Fruit fly (Drosophila melanogaster) whole organism, prepupa: ENCODE measurements around the gene hep.

Experiments
- Blimp-1 ChIP-seq: fragments of 200-800 bp; sonication (Bioruptor generic); optimal IDR thresholded peaks from 3 replicates; lab custom pipeline; 2017; ENCODE audit warnings: missing biosample characterization, missing genetic modification characterization, mild to moderate bottlenecking, moderate library complexity, missing genetic modification reagents
- CG10631 ChIP-seq: fragments of 200-800 bp; sonication (Bioruptor generic); optimal IDR thresholded peaks from 2 replicates; lab custom pipeline; 2016; ENCODE audit warnings: missing biosample characterization, missing genetic modification characterization
- CG10669 ChIP-seq: fragments of 200-800 bp; sonication (Bioruptor generic); optimal IDR thresholded peaks from 3 replicates; lab custom pipeline; 2018; ENCODE audit warnings: missing biosample characterization, mild to moderate bottlenecking, missing genetic modification characterization, moderate library complexity
- CG11294 ChIP-seq: fragments of 200-800 bp; sonication (Bioruptor generic); IDR thresholded peaks from 2 replicates; pipeline ENCODE4 v1.3.6; 2022; ENCODE audit warnings: missing biosample characterization, missing genetic modification characterization
- CG11762 ChIP-seq: fragments of 200-800 bp; sonication (Bioruptor generic); optimal IDR thresholded peaks from 3 replicates; lab custom pipeline; 2016; ENCODE audit warnings: missing biosample characterization, missing genetic modification characterization; ENCODE audit not compliant: insufficient read depth
- CG11902 ChIP-seq: fragments of 200-800 bp; sonication (Bioruptor generic); optimal IDR thresholded peaks from 3 replicates; lab custom pipeline; 2016; ENCODE audit warnings: missing biosample characterization, missing genetic modification characterization
- CG15336 ChIP-seq: fragments of 200-800 bp; sonication (Bioruptor generic); IDR thresholded peaks from 2 replicates; pipeline ENCODE4 v1.3.6; 2022; ENCODE audit warnings: missing biosample characterization, missing genetic modification characterization
- CG1621 ChIP-seq: fragments of 200-800 bp; sonication (Bioruptor generic); optimal IDR thresholded peaks from 3 replicates; lab custom pipeline; 2018; ENCODE audit warnings: missing biosample characterization, mild to moderate bottlenecking, missing genetic modification characterization
- CG16779 ChIP-seq: fragments of 200-800 bp; sonication (Bioruptor generic); optimal IDR thresholded peaks from 3 replicates; lab custom pipeline; 2017; ENCODE audit warnings: missing biosample characterization, mild to moderate bottlenecking, missing genetic modification characterization
- CG3032 ChIP-seq: fragments of 200-800 bp; optimal IDR thresholded peaks from 2 replicates; lab custom pipeline; 2019; ENCODE audit warnings: missing biosample characterization, mild to moderate bottlenecking, missing genetic modification characterization, moderate library complexity
- CG31627 ChIP-seq: fragments of 200-800 bp; sonication (Bioruptor generic); optimal IDR thresholded peaks from 3 replicates; lab custom pipeline; 2016; ENCODE audit warnings: missing biosample characterization, missing genetic modification characterization
- CG32006 ChIP-seq: fragments of 200-800 bp; sonication (Bioruptor generic); optimal IDR thresholded peaks from 3 replicates; lab custom pipeline; 2017; ENCODE audit warnings: missing biosample characterization, mild to moderate bottlenecking, missing genetic modification characterization
- CG34406 ChIP-seq: fragments of 200-800 bp; sonication (Bioruptor generic); optimal IDR thresholded peaks from 3 replicates; lab custom pipeline; 2016; ENCODE audit warnings: missing biosample characterization, missing genetic modification characterization
- CG3919 ChIP-seq: fragments of 200-800 bp; sonication (Bioruptor generic); optimal IDR thresholded peaks from 3 replicates; lab custom pipeline; 2016; ENCODE audit warnings: missing biosample characterization, missing genetic modification characterization
- CG4318 ChIP-seq: fragments of 200-800 bp; sonication (Bioruptor generic); optimal IDR thresholded peaks from 3 replicates; lab custom pipeline; 2017; ENCODE audit warnings: missing biosample characterization, mild to moderate bottlenecking, missing genetic modification characterization
- CG6163 ChIP-seq: fragments of 200-800 bp; sonication (Bioruptor generic); IDR thresholded peaks from 3 replicates; pipeline ENCODE4 v1.3.6; 2022; ENCODE audit warnings: missing biosample characterization, missing genetic modification characterization
- CG6276 ChIP-seq: fragments of 200-800 bp; sonication (Bioruptor generic); optimal IDR thresholded peaks from 2 replicates; lab custom pipeline; 2017; ENCODE audit warnings: missing biosample characterization, mild to moderate bottlenecking, missing genetic modification characterization
- CG6854 ChIP-seq: fragments of 200-800 bp; sonication (Bioruptor generic); optimal IDR thresholded peaks from 2 replicates; lab custom pipeline; 2017; ENCODE audit warnings: missing biosample characterization, mild to moderate bottlenecking, missing genetic modification characterization
- CG8119 ChIP-seq: fragments of 200-800 bp; sonication (Bioruptor generic); IDR thresholded peaks from 3 replicates; pipeline ENCODE4 v1.3.6; 2022; ENCODE audit warnings: missing biosample characterization, missing genetic modification characterization
- CG8319 ChIP-seq: fragments of 200-800 bp; sonication (Bioruptor generic); optimal IDR thresholded peaks from 3 replicates; lab custom pipeline; 2016; ENCODE audit warnings: missing biosample characterization, missing genetic modification characterization
- CG8632 ChIP-seq: fragments of 200-800 bp; sonication (Bioruptor generic); optimal IDR thresholded peaks from 3 replicates; lab custom pipeline; 2016; ENCODE audit warnings: missing biosample characterization, missing genetic modification characterization
- Eip75B ChIP-seq: fragments of 200-800 bp; sonication (Bioruptor generic); optimal IDR thresholded peaks from 3 replicates; lab custom pipeline; 2016; ENCODE audit warnings: missing biosample characterization, missing genetic modification characterization
- Eip78C ChIP-seq: fragments of 200-800 bp; sonication (Bioruptor generic); peaks from one replicate; lab custom pipeline; 2016; ENCODE audit warnings: missing biosample characterization, missing genetic modification characterization
- Ets21C ChIP-seq: fragments of 200-800 bp; sonication (Bioruptor generic); optimal IDR thresholded peaks from 3 replicates; lab custom pipeline; 2016; ENCODE audit warnings: missing biosample characterization, missing genetic modification characterization
- Ets96B ChIP-seq: fragments of 200-800 bp; optimal IDR thresholded peaks from 2 replicates; lab custom pipeline; 2019; ENCODE audit warnings: missing biosample characterization, mild to moderate bottlenecking, missing genetic modification characterization, moderate library complexity
- Gug ChIP-seq: fragments of 200-800 bp; sonication (Bioruptor generic); IDR thresholded peaks from 2 replicates; pipeline ENCODE4 v1.3.6; 2022; ENCODE audit warnings: missing biosample characterization, missing genetic modification characterization
- Hr38 ChIP-seq: sonication (Bioruptor generic); optimal IDR thresholded peaks from 2 replicates; lab custom pipeline; 2016; ENCODE audit warnings: missing biosample characterization, missing genetic modification characterization
- Hr39 ChIP-seq: fragments of 200-800 bp; sonication (Bioruptor generic); optimal IDR thresholded peaks from 2 replicates; lab custom pipeline; 2016; ENCODE audit warnings: missing biosample characterization, missing genetic modification characterization
- Hr4 ChIP-seq: fragments of 200-800 bp; sonication (Bioruptor generic); optimal IDR thresholded peaks from 3 replicates; lab custom pipeline; 2016; ENCODE audit warnings: missing biosample characterization, missing genetic modification characterization
- Lpt ChIP-seq: fragments of 200-800 bp; sonication (Bioruptor generic); optimal IDR thresholded peaks from 3 replicates; lab custom pipeline; 2016; ENCODE audit warnings: missing biosample characterization, missing genetic modification characterization
- OdsH ChIP-seq: fragments of 200-800 bp; sonication (Bioruptor generic); optimal IDR thresholded peaks from 3 replicates; lab custom pipeline; 2016; ENCODE audit warnings: missing biosample characterization, missing genetic modification characterization
- Smox ChIP-seq: fragments of 200-800 bp; sonication (Bioruptor generic); optimal IDR thresholded peaks from 3 replicates; lab custom pipeline; 2016; ENCODE audit warnings: missing biosample characterization, missing genetic modification characterization
- Sox14 ChIP-seq: fragments of 200-800 bp; sonication (Bioruptor generic); optimal IDR thresholded peaks from 3 replicates; lab custom pipeline; 2016; ENCODE audit warnings: missing biosample characterization, missing genetic modification characterization
- Sox15 ChIP-seq: fragments of 200-800 bp; sonication (Bioruptor generic); optimal IDR thresholded peaks from 3 replicates; lab custom pipeline; 2016; ENCODE audit warnings: missing biosample characterization, missing genetic modification characterization
- cyc ChIP-seq: fragments of 200-800 bp; sonication (Bioruptor generic); optimal IDR thresholded peaks from 3 replicates; lab custom pipeline; 2016; ENCODE audit warnings: missing biosample characterization, missing genetic modification characterization
- dsx ChIP-seq: fragments of 200-800 bp; optimal IDR thresholded peaks from 3 replicates; lab custom pipeline; 2019; ENCODE audit warnings: missing biosample characterization, mild to moderate bottlenecking, missing genetic modification characterization, moderate library complexity; ENCODE audit not compliant: poor library complexity, severe bottlenecking
- eg ChIP-seq: fragments of 200-800 bp; sonication (Bioruptor generic); IDR thresholded peaks from 3 replicates; pipeline ENCODE4 v1.3.6; 2022; ENCODE audit warnings: missing biosample characterization, missing genetic modification characterization
- fd59A ChIP-seq: fragments of 200-800 bp; sonication (Bioruptor generic); optimal IDR thresholded peaks from 2 replicates; lab custom pipeline; 2017; ENCODE audit warnings: missing biosample characterization, mild to moderate bottlenecking, missing genetic modification characterization, missing genetic modification reagents
- fd85E ChIP-seq: fragments of 200-800 bp; sonication (Bioruptor generic); optimal IDR thresholded peaks from 3 replicates; lab custom pipeline; 2016; ENCODE audit warnings: missing biosample characterization, missing genetic modification characterization
- fkh ChIP-seq: fragments of 200-800 bp; sonication (Bioruptor generic); optimal IDR thresholded peaks from 3 replicates; lab custom pipeline; 2017; ENCODE audit warnings: missing biosample characterization, mild to moderate bottlenecking, missing genetic modification characterization, moderate library complexity
- lz ChIP-seq: fragments of 200-800 bp; sonication (Bioruptor generic); optimal IDR thresholded peaks from 3 replicates; lab custom pipeline; 2016; ENCODE audit warnings: missing biosample characterization, missing genetic modification characterization
- pdm3 ChIP-seq: fragments of 200-800 bp; sonication (Bioruptor generic); optimal IDR thresholded peaks from 3 replicates; lab custom pipeline; 2016; ENCODE audit warnings: missing biosample characterization, missing genetic modification characterization
- salr ChIP-seq, 2 experiments: fragments of 200-800 bp; sonication (Bioruptor generic); optimal IDR thresholded peaks; 3 replicates each; lab custom pipeline; 2016 to 2018; ENCODE audit warnings: missing biosample characterization in 2 of 2, missing genetic modification characterization in 2 of 2, mild to moderate bottlenecking in 1 of 2
- spab ChIP-seq: fragments of 200-800 bp; sonication (Bioruptor generic); optimal IDR thresholded peaks from 2 replicates; lab custom pipeline; 2017; ENCODE audit warnings: missing biosample characterization, mild to moderate bottlenecking, missing genetic modification characterization, missing genetic modification reagents
- ss ChIP-seq, 2 experiments: fragments of 200-800 bp; sonication (Bioruptor generic); optimal IDR thresholded peaks; 2 replicates in 1 of 2; 3 replicates in 1 of 2; lab custom pipeline; 2017 to 2018; ENCODE audit warnings: mild to moderate bottlenecking in 2 of 2, missing biosample characterization in 2 of 2, missing genetic modification characterization in 2 of 2, moderate library complexity in 1 of 2
- svp ChIP-seq: fragments of 200-800 bp; sonication (Bioruptor generic); peaks from one replicate; lab custom pipeline; 2016; ENCODE audit warnings: missing biosample characterization, missing genetic modification characterization
- topi ChIP-seq: fragments of 200-800 bp; sonication (Bioruptor generic); optimal IDR thresholded peaks from 3 replicates; lab custom pipeline; 2016; ENCODE audit warnings: missing biosample characterization, missing genetic modification characterization
- vri ChIP-seq: fragments of 200-800 bp; sonication (Bioruptor generic); optimal IDR thresholded peaks from 3 replicates; lab custom pipeline; 2016; ENCODE audit warnings: missing biosample characterization, mild to moderate bottlenecking, missing genetic modification characterization

The hep gene

DNA sequence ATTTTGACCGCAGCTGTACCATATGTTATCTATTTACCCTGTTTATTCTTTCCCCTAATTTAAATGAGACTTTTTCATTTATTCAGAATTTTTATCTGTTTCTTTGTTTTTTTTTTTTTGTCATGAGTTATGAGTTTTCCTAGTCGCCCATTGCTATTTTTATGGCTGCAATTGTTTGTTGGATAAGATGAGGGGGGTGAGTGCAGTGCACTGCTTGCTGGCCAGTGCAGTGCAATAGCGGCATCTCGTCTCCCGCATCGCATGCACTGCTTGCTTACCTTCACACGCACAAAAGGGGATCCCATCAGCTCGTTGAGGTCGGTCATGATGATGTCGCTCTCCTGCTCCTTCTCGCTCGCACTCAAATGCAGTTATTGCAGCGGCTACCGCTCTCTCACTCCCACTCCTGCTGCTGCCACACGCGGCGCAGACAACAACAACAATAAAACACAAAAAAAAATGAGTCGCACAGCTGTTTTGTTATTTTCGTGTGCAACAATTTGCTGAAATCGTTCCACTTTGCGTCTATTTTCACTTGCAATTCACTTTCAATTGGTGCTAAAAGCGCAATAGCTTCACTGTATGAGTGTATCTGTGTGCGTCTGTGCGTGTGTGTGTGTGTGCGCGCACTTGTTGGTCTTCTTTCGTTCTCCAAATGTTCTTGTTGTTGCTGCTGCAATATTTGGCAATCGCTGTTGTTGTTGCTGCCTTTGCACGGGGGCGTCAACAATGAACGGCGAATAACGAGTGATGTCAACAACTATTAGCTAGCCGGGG, 37.9 kb upstream of the hep start (continued):
- TF ChIP-seq Ets21C (GFP tag; lab: Kevin White, UChicago) (peak; percentile 39), svp (GFP tag; lab: Kevin White, UChicago) (peak; percentile 84), CG11902 (GFP tag; lab: Kevin White, UChicago) (no peak), Hr4 (GFP tag; lab: Kevin White, UChicago) (peak; percentile 65), Sox14 (GFP tag; lab: Kevin White, UChicago) (peak; percentile 69), vri (GFP tag; lab: Kevin White, UChicago) (peak; percentile 42), CG8632 (GFP tag; lab: Kevin White, UChicago) (peak; percentile 55), CG3919 (GFP tag; lab: Kevin White, UChicago) (peak; percentile 64), eg (GFP tag; lab: Robert Waterston, UW) (peak; percentile 77), CG15336 (GFP tag; lab: Robert Waterston, UW) (peak; percentile 74), pdm3 (peak; percentile 72), CG8319 (GFP tag; lab: Kevin White, UChicago) (peak; percentile 23), CG10669 (peak; percentile 29), CG1621 (tag; lab: Kevin White, UChicago) (peak; percentile 23), Smox (peak; percentile 63), topi (GFP tag; lab: Kevin White, UChicago) (peak; percentile 63), CG6854 (GFP tag; lab: Kevin White, UChicago) (peak; percentile 23), dsx (GFP tag; lab: Kevin White, UChicago) (peak; percentile 2), CG10631 (GFP tag; lab: Kevin White, UChicago) (peak; percentile 63), cyc (GFP tag; lab: Kevin White, UChicago) (peak; percentile 55), CG4318 (GFP tag; lab: Kevin White, UChicago) (peak; percentile 42), CG6163 (peak; percentile 80), OdsH (GFP tag; lab: Kevin White, UChicago) (peak; percentile 62), Hr39 (peak; percentile 65), Hr38 (GFP tag; lab: Kevin White, UChicago) (no peak), CG11762 (GFP tag; lab: Kevin White, UChicago) (peak; percentile 33), CG11294 (GFP tag; lab: Robert Waterston, UW) (peak; percentile 30; the same call in 1 of the 2 replicates), fkh (no peak), ss (GFP tag; optimal IDR thresholded peaks at IDR 0.05; lab: Kevin White, UChicago) (peak in 1 of 2 experiments; percentile 28), fd85E (GFP tag; lab: Kevin White, UChicago) (no peak), Lpt (GFP tag; lab: Kevin White, UChicago) (peak; percentile 47), fd59A (GFP tag; lab: Kevin White, UChicago) (peak; percentile 10), CG3032 (tag; lab: Kevin White, UChicago) (peak; percentile 43), Gug (GFP tag; lab: Robert Waterston, UW) (no peak), Eip78C (GFP tag; lab: Kevin White, UChicago) (peak; percentile 90), Ets96B (peak; percentile 23), Eip75B (GFP tag; lab: Kevin White, UChicago) (peak; percentile 56), Blimp-1 (GFP tag; lab: Kevin White, UChicago) (peak; percentile 95), CG16779 (tag; lab: Kevin White, UChicago) (no peak)

DNA sequence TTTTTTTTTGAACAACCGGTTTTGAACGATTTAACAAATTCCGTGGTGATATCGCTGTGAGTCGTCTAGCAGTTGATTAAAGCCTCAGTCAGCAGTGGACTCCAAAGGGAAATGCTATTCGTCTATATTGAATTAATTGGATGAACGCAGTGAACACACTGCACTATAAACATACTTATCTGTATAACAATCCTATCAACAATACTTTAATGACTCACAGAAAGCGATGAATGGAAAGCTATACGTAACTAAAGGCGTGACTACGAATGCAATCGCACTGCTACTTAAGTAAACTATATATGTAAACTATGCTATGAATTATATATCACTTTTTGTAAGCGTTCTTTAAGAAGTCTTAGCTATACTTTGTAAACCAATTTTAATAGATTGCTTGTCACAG, 35.3 kb upstream of the hep start:
- TF ChIP-seq CG8119 (GFP tag; lab: Robert Waterston, UW) (no peak), salr (GFP tag; optimal IDR thresholded peaks at IDR 0.05; lab: Kevin White, UChicago) (no peak), CG31627 (GFP tag; lab: Kevin White, UChicago) (no peak), CG6276 (GFP tag; lab: Kevin White, UChicago) (no peak), CG10631 (GFP tag; lab: Kevin White, UChicago) (no peak), Sox15 (GFP tag; lab: Kevin White, UChicago) (no peak), CG32006 (GFP tag; lab: Kevin White, UChicago) (no peak), CG10669 (no peak), eg (GFP tag; lab: Robert Waterston, UW) (no peak), CG11902 (GFP tag; lab: Kevin White, UChicago) (no peak), CG16779 (tag; lab: Kevin White, UChicago) (no peak), spab (GFP tag; lab: Kevin White, UChicago) (no peak), lz (GFP tag; lab: Kevin White, UChicago) (no peak), CG34406 (GFP tag; lab: Kevin White, UChicago) (no peak), topi (GFP tag; lab: Kevin White, UChicago) (no peak), CG8319 (GFP tag; lab: Kevin White, UChicago) (no peak)
